Worm (Caenorhabditis elegans): ENCODE measurements around the gene C01G10.7.
"Not testable (repeated sequence)": the region's sequence is repeated elsewhere in the genome, so short reads cannot be mapped to it uniquely, and the experiment has no call there.

C01G10.7 gene

ce11 chrV:15105893-15106598 is 20.5 kb downstream of the C01G10.7 start, which contains the start of gene C01G10.14:
Gene C01G10.14, minus strand, starts transcription at chrV:15105943.
- TF ChIP-seq unc-62 (GFP tag; optimal IDR thresholded peaks at IDR 0.05) = not testable (repeated sequence)

- no peak for TF ChIP-seq unc-62 (GFP tag; optimal IDR thresholded peaks at IDR 0.05)
These were observed 23.7 kb downstream of the C01G10.7 start, which contains the start of gene Y75B12A.2 for ce11 chrV:15109260-15109659. Gene Y75B12A.2, plus strand, starts transcription at chrV:15109560.

DNA sequence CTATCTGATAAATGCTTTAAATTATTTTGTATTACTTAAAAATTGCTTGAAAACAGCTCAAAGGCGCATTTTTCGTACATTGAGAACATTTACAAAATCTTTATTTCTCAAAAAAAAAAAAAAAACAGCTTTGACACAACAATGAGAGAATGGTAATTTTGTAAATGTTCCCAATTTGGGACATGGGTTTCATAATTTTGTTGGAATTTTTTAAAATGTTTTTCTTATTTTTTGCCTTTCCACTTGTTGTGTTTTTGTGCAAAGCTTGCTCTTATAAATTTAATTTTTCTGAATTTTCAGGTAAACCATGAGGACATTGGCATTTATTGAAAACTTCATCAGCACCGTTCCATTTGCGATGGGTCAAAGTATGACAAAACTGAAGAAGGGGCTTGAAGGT is 26.1 kb downstream of the C01G10.7 start, which contains the start of gene T01G5.7:
Gene T01G5.7, plus strand, starts transcription at position 301 of the 400 bp plus-strand sequence.
- no peak for TF ChIP-seq unc-62 (GFP tag; optimal IDR thresholded peaks at IDR 0.05)

- TF ChIP-seq unc-62 (GFP tag; optimal IDR thresholded peaks at IDR 0.05) = no peak
These were observed 28.4 kb downstream of the C01G10.7 start, which contains the start of gene T01G5.6 for ce11 chrV:15113992-15114391. Gene T01G5.6, minus strand, starts transcription at chrV:15114092.

DNA sequence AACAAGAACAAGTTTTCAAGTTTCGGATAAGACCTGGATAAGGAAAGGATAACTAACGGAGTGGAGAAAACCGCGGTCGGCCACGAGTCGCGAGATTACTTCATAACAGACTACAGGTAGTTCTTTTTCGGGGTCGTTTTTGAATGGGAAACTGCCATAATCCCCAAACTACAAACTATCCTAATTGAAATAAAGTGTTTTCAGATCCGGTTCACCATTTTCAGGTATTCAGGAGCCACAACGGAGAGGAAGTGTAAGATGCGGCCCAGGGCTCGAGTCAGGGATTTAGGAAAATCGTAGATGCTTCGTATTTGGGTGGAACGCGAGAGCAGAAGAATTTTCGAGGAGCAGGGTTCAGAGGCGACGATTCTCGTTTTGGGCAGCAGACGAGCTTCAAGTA is 30.4 kb downstream of the C01G10.7 start, which contains the start of gene T01G5.8:
Gene T01G5.8, plus strand, starts transcription at position 301 of the 400 bp plus-strand sequence.
- not testable (repeated sequence) for TF ChIP-seq unc-62 (GFP tag; optimal IDR thresholded peaks at IDR 0.05)

- no peak for TF ChIP-seq unc-62 (GFP tag; optimal IDR thresholded peaks at IDR 0.05)
These were observed 34.0 kb downstream of the C01G10.7 start, which contains the start of gene flor-1 for ce11 chrV:15119517-15119916. Gene flor-1, minus strand, starts transcription at chrV:15119617.

DNA sequence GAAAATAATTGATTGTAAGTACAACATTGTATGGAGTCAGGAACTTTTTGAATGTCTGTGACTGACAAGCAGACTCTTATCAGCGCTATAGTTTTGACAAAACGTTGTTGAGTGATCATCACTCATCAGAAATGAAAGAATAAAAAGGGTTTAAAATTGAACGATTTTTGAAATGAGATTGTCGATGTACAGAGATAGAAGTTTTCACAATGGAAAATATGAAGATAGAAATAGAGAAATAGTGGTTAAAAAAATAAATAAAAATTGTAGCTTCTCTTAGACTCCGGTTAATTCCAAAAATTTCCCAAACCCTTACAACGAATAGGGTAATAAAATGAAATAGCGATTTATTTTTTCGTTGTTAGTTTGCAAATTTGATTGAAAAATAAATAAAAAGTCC is 39.6 kb downstream of the C01G10.7 start, which contains the start of gene ugt-30:
Gene ugt-30, minus strand, starts transcription at position 101 of the 400 bp plus-strand sequence.
- TF ChIP-seq unc-62 (GFP tag; optimal IDR thresholded peaks at IDR 0.05) = not testable (repeated sequence)

DNA sequence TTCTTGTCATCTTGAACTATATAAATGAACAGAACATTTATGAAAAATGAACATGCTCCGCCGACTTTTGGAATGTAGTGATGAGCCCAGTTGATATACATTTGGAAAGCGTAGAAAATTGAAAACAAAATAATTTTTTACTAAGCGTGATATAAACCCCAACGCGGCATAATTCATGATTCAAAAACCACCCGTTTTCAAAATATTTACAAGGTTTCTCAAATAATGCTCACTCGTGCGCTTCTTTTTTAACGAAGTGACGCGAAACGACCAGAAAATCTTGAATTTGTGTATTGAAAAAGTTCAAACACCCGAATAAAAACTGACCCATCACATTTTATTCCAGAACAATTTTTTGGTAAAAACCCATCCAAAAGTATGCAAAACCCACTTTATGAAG is 41.9 kb downstream of the C01G10.7 start, which contains the start of gene srj-27:
Gene srj-27, minus strand, starts transcription at position 101 of the 400 bp plus-strand sequence.
- no peak for TF ChIP-seq unc-62 (GFP tag; optimal IDR thresholded peaks at IDR 0.05)

DNA sequence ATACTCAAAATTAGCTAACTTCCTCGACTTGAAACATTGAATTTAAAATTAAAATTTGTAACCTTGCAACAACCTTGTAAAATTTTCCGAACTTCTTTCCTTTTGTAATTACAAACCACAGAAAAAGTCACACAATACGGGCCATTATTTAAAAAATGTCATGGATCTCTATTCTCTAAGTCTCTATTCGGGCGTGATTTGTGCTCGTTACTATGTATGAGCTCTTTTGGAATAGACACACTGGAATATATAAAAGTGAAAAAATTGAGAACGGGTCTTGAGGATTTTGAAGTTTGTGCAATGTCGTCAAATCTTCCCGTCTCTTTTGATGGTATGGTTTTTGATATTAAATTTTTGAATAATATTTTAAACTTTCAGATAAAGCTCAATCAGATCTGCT is 42.4 kb downstream of the C01G10.7 start, which contains the start of gene srr-7:
Gene srr-7, plus strand, starts transcription at position 301 of the 400 bp plus-strand sequence.
- TF ChIP-seq unc-62 (GFP tag; optimal IDR thresholded peaks at IDR 0.05) = no peak

DNA sequence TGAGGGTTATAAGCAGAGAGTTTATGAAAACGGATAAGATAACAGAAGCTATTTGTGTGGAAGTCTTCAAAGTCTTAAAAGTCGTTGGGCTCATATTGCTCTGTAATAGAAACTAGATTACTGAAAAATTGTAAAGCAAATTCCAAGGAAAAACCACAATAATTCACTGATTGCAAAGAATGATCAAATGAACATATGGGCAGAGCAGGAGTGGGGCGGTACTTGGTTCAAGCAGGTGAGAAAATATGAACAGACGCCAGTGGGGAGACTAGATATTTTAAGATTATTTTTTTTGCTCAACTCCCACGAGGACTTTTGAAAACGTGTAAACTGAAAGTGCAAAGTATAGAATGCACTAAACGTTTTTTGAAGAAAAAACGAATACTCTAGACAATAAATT is 46.9 kb downstream of the C01G10.7 start, which contains the start of gene str-171:
Gene str-171, minus strand, starts transcription at position 101 of the 400 bp plus-strand sequence.
- no peak for TF ChIP-seq unc-62 (GFP tag; optimal IDR thresholded peaks at IDR 0.05)

ce11 chrV:15133812-15134211 is 48.3 kb downstream of the C01G10.7 start:
- TF ChIP-seq unc-62 (GFP tag; optimal IDR thresholded peaks at IDR 0.05) = no peak

Measured in whole organism, dauer.